Worm (Caenorhabditis elegans): ENCODE measurements around the gene K10C2.14.

Gene K10C2.14

DNA sequence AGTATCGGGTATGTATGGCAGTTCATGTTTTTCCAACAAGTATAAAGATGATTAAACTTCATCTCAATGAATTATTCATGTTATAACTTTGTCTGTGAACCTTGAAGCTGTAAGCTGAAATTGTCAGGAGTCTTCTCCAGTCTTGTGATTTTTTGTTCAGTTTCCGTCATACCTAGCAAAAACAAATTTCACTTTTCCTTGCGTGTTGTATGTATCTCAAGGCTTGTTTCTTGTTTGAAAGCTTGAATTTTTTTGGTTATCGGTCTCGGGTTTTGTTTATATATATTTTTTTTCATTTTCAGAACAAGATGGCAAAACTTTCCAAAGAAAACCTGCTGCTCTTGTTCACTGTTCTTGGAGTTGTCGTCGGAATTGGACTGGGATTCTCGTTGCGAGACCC is 37.2 kb downstream of the K10C2.14 start, which contains the start of gene glt-4:
Gene glt-4 (plus strand): TSS at position 301 of the 400 bp plus-strand sequence.
- TF ChIP-seq efl-3 (GFP tag; optimal IDR thresholded peaks at IDR 0.05) (no peak), nhr-237 (tag; optimal IDR thresholded peaks at IDR 0.05) (no peak), pqm-1 (tag; optimal IDR thresholded peaks at IDR 0.05) (no peak)

ce11 chrX:6399450-6399849 is 40.9 kb downstream of the K10C2.14 start:
- TF ChIP-seq unc-30 (tag; optimal IDR thresholded peaks at IDR 0.05) = no peak
- peak; percentile 57 for TF ChIP-seq rnt-1 (tag; optimal IDR thresholded peaks at IDR 0.05)
- no peak for TF ChIP-seq grh-1 (GFP tag; IDR thresholded peaks at IDR 0.05)
- TF ChIP-seq aha-1 (tag; optimal IDR thresholded peaks at IDR 0.05) = no peak
- peak; percentile 17 for TF ChIP-seq nhr-71 (tag; optimal IDR thresholded peaks at IDR 0.05)
- TF ChIP-seq sptf-1 (tag; optimal IDR thresholded peaks at IDR 0.05) = no peak
- TF ChIP-seq fkh-4 (tag; optimal IDR thresholded peaks at IDR 0.05; ENCODE audit: borderline replicate concordance) = no peak
- peak; percentile 49 for TF ChIP-seq lin-14 (GFP tag; optimal IDR thresholded peaks at IDR 0.05)

DNA sequence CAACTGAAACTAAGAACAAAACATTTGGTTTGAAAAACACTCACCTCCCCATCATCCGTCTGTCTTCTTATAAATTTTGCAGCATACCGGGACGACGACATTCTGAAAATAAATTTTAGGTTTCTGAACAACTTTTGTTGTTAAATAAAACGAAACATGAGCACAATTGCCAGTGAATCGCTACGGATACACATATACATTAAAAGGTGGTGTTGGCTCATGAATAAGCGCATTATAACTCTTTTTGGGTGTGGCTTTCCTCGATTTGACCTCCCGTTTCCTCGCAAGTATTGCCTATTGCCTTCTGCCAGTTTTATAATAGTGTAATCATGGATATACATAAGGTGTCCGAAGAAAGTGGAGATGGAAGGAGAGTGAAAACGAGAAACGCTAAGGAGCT is 48.9 kb downstream of the K10C2.14 start, which contains the start of gene igcm-2:
Gene igcm-2 (minus strand): TSS at position 101 of the 400 bp plus-strand sequence.
- TF ChIP-seq lin-14 (GFP tag; optimal IDR thresholded peaks at IDR 0.05) = no peak
- TF ChIP-seq fkh-8 (tag; optimal IDR thresholded peaks at IDR 0.05) = no peak
- TF ChIP-seq unc-30 (tag; optimal IDR thresholded peaks at IDR 0.05) = no peak
- no peak for TF ChIP-seq ama-1 (optimal IDR thresholded peaks at IDR 0.05)
- TF ChIP-seq sup-37 (GFP tag; optimal IDR thresholded peaks at IDR 0.05) = no peak
- no peak for TF ChIP-seq lin-13 (GFP tag; optimal IDR thresholded peaks at IDR 0.05)
- TF ChIP-seq mdl-1 (tag; optimal IDR thresholded peaks at IDR 0.05) = no peak
- TF ChIP-seq mab-9 (GFP tag; IDR thresholded peaks at IDR 0.05) = no peak
- no peak for TF ChIP-seq sox-4 (tag; optimal IDR thresholded peaks at IDR 0.05)
- no peak for TF ChIP-seq irx-1 (tag; optimal IDR thresholded peaks at IDR 0.05)
- TF ChIP-seq vab-15 (tag; optimal IDR thresholded peaks at IDR 0.05) = no peak
- no peak for TF ChIP-seq ceh-82 (tag; optimal IDR thresholded peaks at IDR 0.05)
- TF ChIP-seq ceh-8 (GFP tag; optimal IDR thresholded peaks at IDR 0.05) = no peak
- no peak for TF ChIP-seq C04F5.9 (tag; optimal IDR thresholded peaks at IDR 0.05)
- no peak for TF ChIP-seq pqm-1 (tag; optimal IDR thresholded peaks at IDR 0.05)
- no peak for TF ChIP-seq elt-2 (tag; optimal IDR thresholded peaks at IDR 0.05)
- TF ChIP-seq ztf-4 (tag; optimal IDR thresholded peaks at IDR 0.05) = no peak
- TF ChIP-seq fkh-4 (tag; optimal IDR thresholded peaks at IDR 0.05; ENCODE audit: borderline replicate concordance) = no peak
- no peak for TF ChIP-seq F16B12.6 (tag; optimal IDR thresholded peaks at IDR 0.05)
- no peak for TF ChIP-seq sptf-1 (tag; optimal IDR thresholded peaks at IDR 0.05)
